Worm (Caenorhabditis elegans): ENCODE measurements around the gene T01H3.5.

Gene T01H3.5

DNA sequence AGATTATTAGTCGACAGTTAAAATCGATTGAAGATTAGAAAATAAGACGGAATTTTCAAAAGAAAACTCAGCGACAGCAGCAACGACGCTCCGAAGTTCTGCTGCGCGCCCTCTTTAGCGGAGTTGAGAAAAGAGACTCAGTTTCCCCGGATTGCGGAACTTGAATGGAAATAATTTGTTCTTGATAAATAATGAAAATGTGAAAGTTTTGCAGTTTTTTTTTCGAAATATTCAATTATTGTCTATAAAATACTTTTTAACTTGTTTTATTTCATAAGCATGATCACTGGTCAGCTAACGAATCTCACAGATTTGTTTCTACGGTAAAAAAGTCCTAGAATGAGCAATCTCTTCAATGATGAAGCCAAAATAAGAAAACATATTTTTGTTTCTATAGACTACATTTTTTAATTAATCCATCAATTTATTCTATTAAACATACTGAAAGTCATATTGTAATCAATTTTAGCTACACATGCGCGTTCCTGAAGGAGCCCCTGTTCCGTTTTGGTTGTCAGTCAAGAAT is 21.9 kb upstream of the T01H3.5 start, which contains the start of the genes cec-3 and T09A5.15 (continued):
- TF ChIP-seq alr-1 (tag; optimal IDR thresholded peaks at IDR 0.05; ENCODE audit: borderline replicate concordance), result no peak
- peak; percentile 77 for TF ChIP-seq nhr-71 (tag; optimal IDR thresholded peaks at IDR 0.05)
- no peak for TF ChIP-seq jun-1 (tag; optimal IDR thresholded peaks at IDR 0.05)
- no peak for TF ChIP-seq zag-1 (tag; optimal IDR thresholded peaks at IDR 0.05)
- TF ChIP-seq nhr-77 (tag; optimal IDR thresholded peaks at IDR 0.05), result peak; percentile 5
- no peak for TF ChIP-seq ceh-63 (GFP tag; optimal IDR thresholded peaks at IDR 0.05)
- peak; percentile 49 for TF ChIP-seq rnt-1 (tag; optimal IDR thresholded peaks at IDR 0.05)
- no peak for TF ChIP-seq unc-30 (tag; optimal IDR thresholded peaks at IDR 0.05)
- no peak for TF ChIP-seq pqm-1 (tag; optimal IDR thresholded peaks at IDR 0.05)
- no peak for TF ChIP-seq vab-15 (tag; optimal IDR thresholded peaks at IDR 0.05)
- peak; percentile 8 for TF ChIP-seq irx-1 (tag; optimal IDR thresholded peaks at IDR 0.05)
- TF ChIP-seq lin-39 (tag; optimal IDR thresholded peaks at IDR 0.05), result no peak
- TF ChIP-seq lir-3 (tag; optimal IDR thresholded peaks at IDR 0.05; ENCODE audit: poor library complexity), result peak; percentile 55
- TF ChIP-seq F16B12.6 (tag; optimal IDR thresholded peaks at IDR 0.05), result peak; percentile 18
- no peak for TF ChIP-seq efl-3 (GFP tag; optimal IDR thresholded peaks at IDR 0.05)
- no peak for TF ChIP-seq unc-130 (tag; optimal IDR thresholded peaks at IDR 0.05)
- no peak for TF ChIP-seq nhr-12 (tag; optimal IDR thresholded peaks at IDR 0.05)
- TF ChIP-seq nhr-11 (tag; optimal IDR thresholded peaks at IDR 0.05), result no peak
- peak; percentile 20 for TF ChIP-seq lin-15B (tag; optimal IDR thresholded peaks at IDR 0.05)
- TF ChIP-seq tlp-1 (tag; optimal IDR thresholded peaks at IDR 0.05), result no peak
- peak; percentile 40 for TF ChIP-seq nhr-85 (tag)
- TF ChIP-seq mep-1 (tag; optimal IDR thresholded peaks at IDR 0.05), result peak; percentile 48
- TF ChIP-seq unc-86 (tag; optimal IDR thresholded peaks at IDR 0.05), result peak; percentile 11
- TF ChIP-seq grh-1 (GFP tag; IDR thresholded peaks at IDR 0.05), result no peak
- peak; percentile 48; the same call in 1 of the 2 replicates for TF ChIP-seq ceh-88 (GFP tag; IDR thresholded peaks at IDR 0.05)
- TF ChIP-seq Y116A8C.19 (tag; optimal IDR thresholded peaks at IDR 0.05; ENCODE audit: borderline replicate concordance), result no peak
- TF ChIP-seq sox-4 (tag; optimal IDR thresholded peaks at IDR 0.05), result no peak
- no peak for TF ChIP-seq nhr-28 (tag; optimal IDR thresholded peaks at IDR 0.05)
- no peak for TF ChIP-seq nhr-84 (tag; optimal IDR thresholded peaks at IDR 0.05)
- peak; percentile 23 for TF ChIP-seq C04F5.9 (tag; optimal IDR thresholded peaks at IDR 0.05)
- TF ChIP-seq fkh-4 (tag; optimal IDR thresholded peaks at IDR 0.05; ENCODE audit: borderline replicate concordance), result no peak
- TF ChIP-seq unc-98 (GFP tag; IDR thresholded peaks at IDR 0.05), result no peak
- no peak for TF ChIP-seq sptf-1 (tag; optimal IDR thresholded peaks at IDR 0.05)
- TF ChIP-seq lin-13 (GFP tag; optimal IDR thresholded peaks at IDR 0.05), result no peak
- TF ChIP-seq mef-2 (tag; optimal IDR thresholded peaks at IDR 0.05), result no peak
- no peak for TF ChIP-seq hpl-2 (GFP tag; optimal IDR thresholded peaks at IDR 0.05)
- no peak for TF ChIP-seq aly-2 (tag; optimal IDR thresholded peaks at IDR 0.05)
- peak; percentile 72 for TF ChIP-seq snu-23 (GFP tag; optimal IDR thresholded peaks at IDR 0.05)
- TF ChIP-seq xbp-1 (tag; optimal IDR thresholded peaks at IDR 0.05), result peak; percentile 56
- no peak for TF ChIP-seq mab-9 (GFP tag; IDR thresholded peaks at IDR 0.05)
- TF ChIP-seq mdl-1 (tag; optimal IDR thresholded peaks at IDR 0.05), result no peak
- TF ChIP-seq ceh-90 (tag; optimal IDR thresholded peaks at IDR 0.05), result no peak
- TF ChIP-seq efl-1 (optimal IDR thresholded peaks at IDR 0.05), result peak; percentile 54 to 65
- peak; percentile 53 to 96 for TF ChIP-seq efl-1 (GFP tag; optimal IDR thresholded peaks at IDR 0.05 in 1 of 2)
- no peak for TF ChIP-seq nhr-237 (tag; optimal IDR thresholded peaks at IDR 0.05)

ce11 chrII:7858101-7858500 is 21.3 kb upstream of the T01H3.5 start, which contains the start of gene sds-22:
TSS of gene sds-22 (plus strand) at chrII:7858401.
- TF ChIP-seq F16B12.6 (tag; optimal IDR thresholded peaks at IDR 0.05), result no peak
- TF ChIP-seq efl-1 (optimal IDR thresholded peaks at IDR 0.05), result no peak
- TF ChIP-seq efl-1 (GFP tag; optimal IDR thresholded peaks at IDR 0.05 in 1 of 2), result peak in 1 of 2 experiments; percentile 83

All from whole organism, L1 larva.